Worm (Caenorhabditis elegans): ENCODE measurements around the gene dct-16.

Gene dct-16

ce11 chrV:20498980-20499379, at the start of gene dct-16:
TSS of gene dct-16 (minus strand) at chrV:20499057.
- TF ChIP-seq flt-1 (GFP tag; IDR thresholded peaks at IDR 0.05) (no peak), klf-2 (GFP tag; conservative IDR thresholded peaks at IDR 0.05) (no peak), ztf-23 (GFP tag; IDR thresholded peaks at IDR 0.05) (no peak), ztf-29 (GFP tag; IDR thresholded peaks at IDR 0.05) (no peak), T22C8.4 (GFP tag; IDR thresholded peaks at IDR 0.05) (no peak), tab-1 (GFP tag; IDR thresholded peaks at IDR 0.05) (no peak), cog-1 (tag; optimal IDR thresholded peaks at IDR 0.05) (no peak), med-1 (GFP tag; optimal IDR thresholded peaks at IDR 0.05; ENCODE audit: insufficient read depth) (no peak), ref-1 (GFP tag; conservative IDR thresholded peaks at IDR 0.05) (no peak)

- TF ChIP-seq T22C8.4 (GFP tag; IDR thresholded peaks at IDR 0.05) (no peak), flt-1 (GFP tag; IDR thresholded peaks at IDR 0.05) (no peak), cog-1 (tag; optimal IDR thresholded peaks at IDR 0.05) (no peak), ref-1 (GFP tag; conservative IDR thresholded peaks at IDR 0.05) (no peak), med-1 (GFP tag; optimal IDR thresholded peaks at IDR 0.05; ENCODE audit: insufficient read depth) (no peak), ztf-23 (GFP tag; IDR thresholded peaks at IDR 0.05) (no peak), tab-1 (GFP tag; IDR thresholded peaks at IDR 0.05) (no peak), klf-2 (GFP tag; conservative IDR thresholded peaks at IDR 0.05) (no peak), ztf-29 (GFP tag; IDR thresholded peaks at IDR 0.05) (no peak)
These were observed 48.2 kb upstream of the dct-16 start, which contains the start of gene Y38H6C.18 for ce11 chrV:20547048-20547447. TSS of gene Y38H6C.18 (minus strand) at chrV:20547148.

ce11 chrV:20545742-20546141, 46.9 kb upstream of the dct-16 start:
- TF ChIP-seq ztf-23 (GFP tag; IDR thresholded peaks at IDR 0.05), result no peak
- no peak for TF ChIP-seq cog-1 (tag; optimal IDR thresholded peaks at IDR 0.05)
- no peak for TF ChIP-seq T22C8.4 (GFP tag; IDR thresholded peaks at IDR 0.05)
- no peak for TF ChIP-seq ref-1 (GFP tag; conservative IDR thresholded peaks at IDR 0.05)
- no peak for TF ChIP-seq klf-2 (GFP tag; conservative IDR thresholded peaks at IDR 0.05)
- no peak for TF ChIP-seq flt-1 (GFP tag; IDR thresholded peaks at IDR 0.05)
- TF ChIP-seq ztf-29 (GFP tag; IDR thresholded peaks at IDR 0.05), result no peak
- no peak for TF ChIP-seq med-1 (GFP tag; optimal IDR thresholded peaks at IDR 0.05; ENCODE audit: insufficient read depth)
- no peak for TF ChIP-seq tab-1 (GFP tag; IDR thresholded peaks at IDR 0.05)

ce11 chrV:20544610-20545009, 45.8 kb upstream of the dct-16 start:
- TF ChIP-seq ztf-23 (GFP tag; IDR thresholded peaks at IDR 0.05), result no peak
- no peak for TF ChIP-seq med-1 (GFP tag; optimal IDR thresholded peaks at IDR 0.05; ENCODE audit: insufficient read depth)
- no peak for TF ChIP-seq ref-1 (GFP tag; conservative IDR thresholded peaks at IDR 0.05)
- no peak for TF ChIP-seq cog-1 (tag; optimal IDR thresholded peaks at IDR 0.05)
- TF ChIP-seq klf-2 (GFP tag; conservative IDR thresholded peaks at IDR 0.05), result no peak
- no peak for TF ChIP-seq flt-1 (GFP tag; IDR thresholded peaks at IDR 0.05)

ce11 chrV:20544092-20544491, 45.2 kb upstream of the dct-16 start, which contains the start of gene slc-36.3:
TSS of gene slc-36.3 (minus strand) at chrV:20544192.
- TF ChIP-seq tab-1 (GFP tag; IDR thresholded peaks at IDR 0.05) (no peak), T22C8.4 (GFP tag; IDR thresholded peaks at IDR 0.05) (no peak), ref-1 (GFP tag; conservative IDR thresholded peaks at IDR 0.05) (no peak), flt-1 (GFP tag; IDR thresholded peaks at IDR 0.05) (no peak), ztf-23 (GFP tag; IDR thresholded peaks at IDR 0.05) (no peak), med-1 (GFP tag; optimal IDR thresholded peaks at IDR 0.05; ENCODE audit: insufficient read depth) (no peak)

ce11 chrV:20539055-20539454, 40.2 kb upstream of the dct-16 start, which contains the start of gene Y38H6C.16:
TSS of gene Y38H6C.16 (minus strand) at chrV:20539347.
- TF ChIP-seq med-1 (GFP tag; optimal IDR thresholded peaks at IDR 0.05; ENCODE audit: insufficient read depth) (no peak), cog-1 (tag; optimal IDR thresholded peaks at IDR 0.05) (no peak), flt-1 (GFP tag; IDR thresholded peaks at IDR 0.05) (no peak), ztf-29 (GFP tag; IDR thresholded peaks at IDR 0.05) (no peak), ztf-23 (GFP tag; IDR thresholded peaks at IDR 0.05) (no peak), tab-1 (GFP tag; IDR thresholded peaks at IDR 0.05) (no peak), klf-2 (GFP tag; conservative IDR thresholded peaks at IDR 0.05) (no peak), T22C8.4 (GFP tag; IDR thresholded peaks at IDR 0.05) (no peak), ref-1 (GFP tag; conservative IDR thresholded peaks at IDR 0.05) (no peak)

ce11 chrV:20536208-20536607, 37.4 kb upstream of the dct-16 start, which contains the start of gene Y38H6C.15:
TSS of gene Y38H6C.15 (minus strand) at chrV:20536308.
- TF ChIP-seq T22C8.4 (GFP tag; IDR thresholded peaks at IDR 0.05), result no peak

ce11 chrV:20534072-20534471, 35.2 kb upstream of the dct-16 start, which contains the start of gene famh-161:
TSS of gene famh-161 (minus strand) at chrV:20534172.
- TF ChIP-seq klf-2 (GFP tag; conservative IDR thresholded peaks at IDR 0.05) (no peak), ztf-29 (GFP tag; IDR thresholded peaks at IDR 0.05) (no peak), med-1 (GFP tag; optimal IDR thresholded peaks at IDR 0.05; ENCODE audit: insufficient read depth) (no peak), tab-1 (GFP tag; IDR thresholded peaks at IDR 0.05) (no peak), flt-1 (GFP tag; IDR thresholded peaks at IDR 0.05) (no peak), ztf-23 (GFP tag; IDR thresholded peaks at IDR 0.05) (no peak), cog-1 (tag; optimal IDR thresholded peaks at IDR 0.05) (no peak), ref-1 (GFP tag; conservative IDR thresholded peaks at IDR 0.05) (no peak), T22C8.4 (GFP tag; IDR thresholded peaks at IDR 0.05) (no peak)

ce11 chrV:20527493-20527892, 28.6 kb upstream of the dct-16 start, which contains the start of gene Y38H6C.13:
TSS of gene Y38H6C.13 (plus strand) at chrV:20527793.
- TF ChIP-seq klf-2 (GFP tag; conservative IDR thresholded peaks at IDR 0.05) (no peak), T22C8.4 (GFP tag; IDR thresholded peaks at IDR 0.05) (no peak), tab-1 (GFP tag; IDR thresholded peaks at IDR 0.05) (no peak), flt-1 (GFP tag; IDR thresholded peaks at IDR 0.05) (no peak), ztf-29 (GFP tag; IDR thresholded peaks at IDR 0.05) (no peak), ztf-23 (GFP tag; IDR thresholded peaks at IDR 0.05) (no peak), med-1 (GFP tag; optimal IDR thresholded peaks at IDR 0.05; ENCODE audit: insufficient read depth) (no peak), cog-1 (tag; optimal IDR thresholded peaks at IDR 0.05) (no peak), ref-1 (GFP tag; conservative IDR thresholded peaks at IDR 0.05) (no peak)

ce11 chrV:20525816-20526459, 27.1 kb upstream of the dct-16 start, which contains the start of the genes srh-166 and Y38H6C.24:
TSS of gene srh-166 (minus strand) at chrV:20525866.
TSS of gene Y38H6C.24 (plus strand) at chrV:20526435.
- no peak for TF ChIP-seq T22C8.4 (GFP tag; IDR thresholded peaks at IDR 0.05)
- no peak for TF ChIP-seq klf-2 (GFP tag; conservative IDR thresholded peaks at IDR 0.05)
- no peak for TF ChIP-seq ref-1 (GFP tag; conservative IDR thresholded peaks at IDR 0.05)
- no peak for TF ChIP-seq ztf-29 (GFP tag; IDR thresholded peaks at IDR 0.05)
- no peak for TF ChIP-seq cog-1 (tag; optimal IDR thresholded peaks at IDR 0.05)
- no peak for TF ChIP-seq tab-1 (GFP tag; IDR thresholded peaks at IDR 0.05)
- TF ChIP-seq med-1 (GFP tag; optimal IDR thresholded peaks at IDR 0.05; ENCODE audit: insufficient read depth), result no peak
- no peak for TF ChIP-seq ztf-23 (GFP tag; IDR thresholded peaks at IDR 0.05)
- no peak for TF ChIP-seq flt-1 (GFP tag; IDR thresholded peaks at IDR 0.05)
